Worm (Caenorhabditis elegans) whole organism, L4/young adult: ENCODE measurements around the gene R06F6.8.

ENCODE experiments used
- W03F9.2 ChIP-seq: fragments of 150-350 bp; optimal IDR thresholded peaks from 2 replicates; lab custom pipeline; 2014; ENCODE audit warnings: missing biosample characterization, missing genetic modification characterization
- dao-5 ChIP-seq: sonication (generic microtip); optimal IDR thresholded peaks from 2 replicates; lab custom pipeline; 2016; ENCODE audit warnings: missing genotype, missing genetic modification characterization, moderate library complexity, missing compliant biosample characterization
- him-1 ChIP-seq: sonication (generic microtip); optimal IDR thresholded peaks from 2 replicates; lab custom pipeline; 2016; ENCODE audit warnings: missing genotype, missing genetic modification reagents, missing genetic modification characterization, missing compliant biosample characterization

- TF ChIP-seq W03F9.2 (tag; lab: Kevin White, UChicago) (no peak), him-1 (tag; lab: Kevin White, UChicago) (no peak), dao-5 (tag; lab: Kevin White, UChicago) (no peak)
Measured at ce11 chrII:10861723-10862486, 42.1 kb upstream of the R06F6.8 start.
